Worm (Caenorhabditis elegans) whole organism, young adult: ENCODE measurements around the gene Y54G2A.37.

ENCODE experiments used
- C17E4.6 ChIP-seq: fragments of 200-800 bp; sonication (Bioruptor generic); IDR thresholded peaks from 2 replicates; pipeline ENCODE4 v1.3.6; 2022; ENCODE audit warnings: missing genetic modification reagents, missing genetic modification characterization, missing compliant biosample characterization
- F22D6.2 ChIP-seq: sonication (generic microtip); optimal IDR thresholded peaks from 2 replicates; lab custom pipeline; 2016; ENCODE audit warnings: mild to moderate bottlenecking, missing genetic modification characterization, missing compliant biosample characterization
- F57A8.1 ChIP-seq: fragments of 200-800 bp; sonication (Bioruptor generic); optimal IDR thresholded peaks from 2 replicates; lab custom pipeline; 2018; ENCODE audit warnings: mild to moderate bottlenecking, missing genetic modification characterization, moderate library complexity, missing compliant biosample characterization
- F57C9.4 ChIP-seq: sonication (generic microtip); optimal IDR thresholded peaks from 2 replicates; lab custom pipeline; 2017; ENCODE audit warnings: mild to moderate bottlenecking, missing genetic modification characterization, missing compliant biosample characterization
- K11D2.4 ChIP-seq: fragments of 200-800 bp; sonication (Bioruptor generic); IDR thresholded peaks from 2 replicates; pipeline ENCODE4 v1.3.6; 2022; ENCODE audit warnings: missing genetic modification reagents, missing genetic modification characterization, missing compliant biosample characterization
- T07F8.4 ChIP-seq: sonication (generic microtip); optimal IDR thresholded peaks from 2 replicates; lab custom pipeline; 2016; ENCODE audit warnings: mild to moderate bottlenecking, missing genetic modification characterization, moderate library complexity, missing compliant biosample characterization
- T26A5.8 ChIP-seq: sonication (generic microtip); optimal IDR thresholded peaks from 2 replicates; lab custom pipeline; 2016; ENCODE audit warnings: missing genetic modification characterization, missing compliant biosample characterization
- Y53G8AR.9 ChIP-seq: fragments of 200-800 bp; sonication (Bioruptor generic); conservative IDR thresholded peaks from 2 replicates; pipeline ENCODE4 v1.3.6; 2022; ENCODE audit warnings: missing genetic modification reagents, missing genetic modification characterization, missing compliant biosample characterization
- Y79H2A.3 ChIP-seq: fragments of 200-800 bp; sonication (Bioruptor generic); conservative IDR thresholded peaks from 2 replicates; pipeline ENCODE4 v1.3.6; 2022; ENCODE audit warnings: missing genetic modification reagents, missing genetic modification characterization, missing compliant biosample characterization
- aptf-2 ChIP-seq: fragments of 200-800 bp; sonication (Bioruptor generic); conservative IDR thresholded peaks from 2 replicates; pipeline ENCODE4 v1.3.6; 2022; ENCODE audit warnings: missing genetic modification reagents, missing genetic modification characterization, missing compliant biosample characterization
- aptf-3 ChIP-seq: fragments of 200-800 bp; sonication (Bioruptor generic); IDR thresholded peaks from 2 replicates; pipeline ENCODE4 v1.3.6; 2022; ENCODE audit warnings: missing genetic modification characterization, missing compliant biosample characterization
- atf-7 ChIP-seq: sonication (generic microtip); optimal IDR thresholded peaks from 2 replicates; lab custom pipeline; 2017; ENCODE audit warnings: mild to moderate bottlenecking, missing genetic modification characterization, missing compliant biosample characterization
- attf-3 ChIP-seq: fragments of 200-800 bp; sonication (Bioruptor generic); conservative IDR thresholded peaks from 2 replicates; pipeline ENCODE4 v1.3.6; 2022; ENCODE audit warnings: missing genetic modification reagents, missing genetic modification characterization, missing compliant biosample characterization
- ccch-3 ChIP-seq: fragments of 200-800 bp; sonication (Bioruptor generic); optimal IDR thresholded peaks from 2 replicates; lab custom pipeline; 2018; ENCODE audit warnings: mild to moderate bottlenecking, missing genetic modification characterization, missing compliant biosample characterization
- cebp-1 ChIP-seq, 2 experiments: fragments of 200-800 bp in 1 of 2; sonication (Bioruptor generic) in 1 of 2; sonication (generic microtip) in 1 of 2; IDR thresholded peaks in 1 of 2; optimal IDR thresholded peaks in 1 of 2; 2 replicates each; pipeline versions ENCODE4 v1.3.6 to Lab custom; 2017 to 2022; ENCODE audit warnings: missing compliant biosample characterization in 2 of 2, missing genetic modification characterization in 2 of 2, mild to moderate bottlenecking in 1 of 2, missing genetic modification reagents in 1 of 2, moderate library complexity in 1 of 2
- cebp-2 ChIP-seq: fragments of 200-800 bp; sonication (Bioruptor generic); IDR thresholded peaks from 2 replicates; pipeline ENCODE4 v1.3.6; 2022; ENCODE audit warnings: missing genetic modification characterization, missing compliant biosample characterization
- ceh-40 ChIP-seq: fragments of 200-800 bp; sonication (Bioruptor generic); IDR thresholded peaks from 2 replicates; pipeline ENCODE4 v1.3.6; 2022; ENCODE audit warnings: missing genetic modification characterization, missing compliant biosample characterization
- die-1 ChIP-seq: sonication (generic microtip); optimal IDR thresholded peaks from 2 replicates; lab custom pipeline; 2016; ENCODE audit warnings: missing genotype, mild to moderate bottlenecking, missing genetic modification characterization, missing compliant biosample characterization
- dpl-1 ChIP-seq: fragments of 150-350 bp; optimal IDR thresholded peaks from 2 replicates; lab custom pipeline; 2014; ENCODE audit warnings: missing biosample characterization, missing genetic modification reagents, missing genetic modification characterization
- egl-18 ChIP-seq: fragments of 200-800 bp; sonication (Bioruptor generic); IDR thresholded peaks from 2 replicates; pipeline ENCODE4 v1.3.6; 2022; ENCODE audit warnings: missing genetic modification reagents, missing genetic modification characterization, missing compliant biosample characterization
- egl-44 ChIP-seq: fragments of 200-800 bp; sonication (Bioruptor generic); IDR thresholded peaks from 2 replicates; pipeline ENCODE4 v1.3.6; 2022; ENCODE audit warnings: missing genetic modification reagents, missing genetic modification characterization, missing compliant biosample characterization
- fkh-3 ChIP-seq: sonication (generic microtip); optimal IDR thresholded peaks from 2 replicates; lab custom pipeline; 2016; ENCODE audit warnings: mild to moderate bottlenecking, missing genetic modification characterization, missing compliant biosample characterization
- gei-17 ChIP-seq: fragments of 200-800 bp; sonication (Bioruptor generic); optimal IDR thresholded peaks from 2 replicates; lab custom pipeline; 2018; ENCODE audit warnings: mild to moderate bottlenecking, missing genetic modification characterization, missing compliant biosample characterization
- hmg-20 ChIP-seq: fragments of 200-800 bp; sonication (Bioruptor generic); IDR thresholded peaks from 2 replicates; pipeline ENCODE4 v1.3.6; 2022; ENCODE audit warnings: missing genetic modification reagents, missing genetic modification characterization, missing compliant biosample characterization
- hsf-1 ChIP-seq: fragments of 200-800 bp; sonication (Bioruptor generic); IDR thresholded peaks from 2 replicates; pipeline ENCODE4 v1.3.6; 2022; ENCODE audit warnings: missing genetic modification reagents, missing genetic modification characterization, missing compliant biosample characterization
- lag-1 ChIP-seq: fragments of 200-800 bp; sonication (Bioruptor generic); IDR thresholded peaks from 2 replicates; pipeline ENCODE4 v1.3.6; 2022; ENCODE audit warnings: missing genetic modification reagents, missing genetic modification characterization, missing compliant biosample characterization
- let-526 ChIP-seq: fragments of 200-800 bp; sonication (Bioruptor generic); IDR thresholded peaks from 2 replicates; pipeline ENCODE4 v1.3.6; 2022; ENCODE audit warnings: missing genetic modification reagents, missing genetic modification characterization, missing compliant biosample characterization
- let-607 ChIP-seq, 2 experiments: fragments of 200-800 bp in 1 of 2; sonication (Bioruptor generic) in 1 of 2; sonication (generic microtip) in 1 of 2; optimal IDR thresholded peaks; 2 replicates each; lab custom pipeline; 2016 to 2018; ENCODE audit warnings: mild to moderate bottlenecking in 2 of 2, missing compliant biosample characterization in 2 of 2, missing genetic modification characterization in 2 of 2, moderate library complexity in 2 of 2, missing genotype in 1 of 2
- lin-40 ChIP-seq: sonication (generic microtip); optimal IDR thresholded peaks from 2 replicates; lab custom pipeline; 2016; ENCODE audit warnings: missing genetic modification characterization, mild to moderate bottlenecking, missing compliant biosample characterization, missing genotype, missing genetic modification reagents
- lsy-27 ChIP-seq: sonication (generic microtip); optimal IDR thresholded peaks from 2 replicates; lab custom pipeline; 2017; ENCODE audit warnings: missing genetic modification characterization, mild to moderate bottlenecking, missing compliant biosample characterization, antibody characterized with exemption, missing genotype, borderline replicate concordance; ENCODE audit not compliant: insufficient read depth
- madf-3 ChIP-seq: fragments of 200-800 bp; sonication (Bioruptor generic); IDR thresholded peaks from 2 replicates; pipeline ENCODE4 v1.3.6; 2022; ENCODE audit warnings: missing genetic modification reagents, missing genetic modification characterization, missing compliant biosample characterization
- madf-6 ChIP-seq: fragments of 200-800 bp; sonication (Bioruptor generic); IDR thresholded peaks from 2 replicates; pipeline ENCODE4 v1.3.6; 2022; ENCODE audit warnings: missing genetic modification reagents, missing genetic modification characterization, missing compliant biosample characterization
- mcd-1 ChIP-seq: fragments of 200-800 bp; sonication (Bioruptor generic); IDR thresholded peaks from 2 replicates; pipeline ENCODE4 v1.3.6; 2022; ENCODE audit warnings: missing genetic modification reagents, missing genetic modification characterization, missing compliant biosample characterization
- nhr-179 ChIP-seq: sonication (generic microtip); optimal IDR thresholded peaks from 2 replicates; lab custom pipeline; 2016; ENCODE audit warnings: mild to moderate bottlenecking, missing genetic modification characterization, missing compliant biosample characterization
- nhr-80 ChIP-seq: sonication (generic microtip); optimal IDR thresholded peaks from 2 replicates; lab custom pipeline; 2016; ENCODE audit warnings: missing genetic modification characterization, missing compliant biosample characterization
- nhr-90 ChIP-seq: sonication (generic microtip); optimal IDR thresholded peaks from 2 replicates; lab custom pipeline; 2016; ENCODE audit warnings: missing genotype, mild to moderate bottlenecking, missing genetic modification characterization, missing compliant biosample characterization
- pbrm-1 ChIP-seq: fragments of 200-800 bp; sonication (Bioruptor generic); IDR thresholded peaks from 2 replicates; pipeline ENCODE4 v1.3.6; 2022; ENCODE audit warnings: missing genetic modification reagents, missing genetic modification characterization, missing compliant biosample characterization
- pha-4 ChIP-seq: fragments of 150-350 bp; sonication (generic microtip); optimal IDR thresholded peaks from 2 replicates; lab custom pipeline; 2014; ENCODE audit warnings: missing biosample characterization, missing genetic modification reagents, missing genetic modification characterization
- rec-8 ChIP-seq, 2 experiments: sonication (generic microtip); optimal IDR thresholded peaks; 2 replicates each; lab custom pipeline; 2016; ENCODE audit warnings: mild to moderate bottlenecking in 2 of 2, missing genetic modification characterization in 2 of 2, missing genetic modification reagents in 2 of 2, missing genotype in 2 of 2, missing biosample characterization in 1 of 2, missing compliant biosample characterization in 1 of 2, moderate library complexity in 1 of 2
- repo-1 ChIP-seq: sonication (generic microtip); optimal IDR thresholded peaks from 2 replicates; lab custom pipeline; 2017; ENCODE audit warnings: mild to moderate bottlenecking, missing genetic modification characterization, missing compliant biosample characterization
- snpc-3.4 ChIP-seq: sonication (generic microtip); optimal IDR thresholded peaks from 2 replicates; lab custom pipeline; 2017; ENCODE audit warnings: missing genetic modification characterization, mild to moderate bottlenecking, missing compliant biosample characterization, antibody characterized with exemption, moderate library complexity, missing genotype, missing genetic modification reagents
- snpc-4 ChIP-seq, 5 experiments: fragments of 150-350 bp in 1 of 5; sonication (generic microtip) in 4 of 5; optimal IDR thresholded peaks; 2 replicates each; lab custom pipeline; 2014 to 2018; ENCODE audit warnings: missing genetic modification characterization in 5 of 5, missing biosample characterization in 3 of 5, antibody characterized with exemption in 2 of 5, mild to moderate bottlenecking in 2 of 5, missing compliant biosample characterization in 2 of 5, missing genotype in 2 of 5, moderate library complexity in 2 of 5, missing genetic modification reagents in 1 of 5
- tlf-1 ChIP-seq: fragments of 200-800 bp; sonication (Bioruptor generic); optimal IDR thresholded peaks from 2 replicates; lab custom pipeline; 2018; ENCODE audit warnings: mild to moderate bottlenecking, missing genetic modification characterization, missing compliant biosample characterization
- ztf-22 ChIP-seq: fragments of 200-800 bp; sonication (Bioruptor generic); optimal IDR thresholded peaks from 2 replicates; lab custom pipeline; 2018; ENCODE audit warnings: mild to moderate bottlenecking, missing genetic modification characterization, moderate library complexity, missing compliant biosample characterization
- ztf-28 ChIP-seq: fragments of 200-800 bp; sonication (Bioruptor generic); IDR thresholded peaks from 2 replicates; pipeline ENCODE4 v1.3.6; 2022; ENCODE audit warnings: missing genetic modification reagents, missing genetic modification characterization, missing compliant biosample characterization
- ztf-3 ChIP-seq: fragments of 200-800 bp; sonication (Bioruptor generic); optimal IDR thresholded peaks from 2 replicates; lab custom pipeline; 2018; ENCODE audit warnings: mild to moderate bottlenecking, missing genetic modification characterization, missing compliant biosample characterization
- ztf-6 ChIP-seq: fragments of 200-800 bp; sonication (Bioruptor generic); IDR thresholded peaks from 2 replicates; pipeline ENCODE4 v1.3.6; 2022; ENCODE audit warnings: missing genetic modification reagents, missing genetic modification characterization, missing compliant biosample characterization

The Y54G2A.37 gene

ce11 chrIV:2808154-2808553 lies 12.4 kb upstream of the Y54G2A.37 start (continued):
- TF ChIP-seq C17E4.6 (GFP tag; lab: Robert Waterston, UW) (no peak), mcd-1 (peak; percentile 52; the same call in 1 of the 2 replicates), Y53G8AR.9 (no peak), egl-44 (peak; percentile 60; the same call in 1 of the 2 replicates), T26A5.8 (no peak), pha-4 (tag; lab: Kevin White, UChicago) (no peak), atf-7 (no peak), ztf-6 (GFP tag; lab: Robert Waterston, UW) (no peak), ccch-3 (GFP tag; lab: Kevin White, UChicago) (no peak), ceh-40 (GFP tag; lab: Robert Waterston, UW) (no peak), nhr-90 (tag; lab: Kevin White, UChicago) (peak; percentile 24), aptf-2 (GFP tag; lab: Robert Waterston, UW) (no peak), hsf-1 (GFP tag; lab: Robert Waterston, UW) (no peak), gei-17 (GFP tag; lab: Kevin White, UChicago) (no peak), F22D6.2 (tag; lab: Kevin White, UChicago) (no peak), repo-1 (tag; lab: Kevin White, UChicago) (no peak), lsy-27 (tag; lab: Kevin White, UChicago) (no peak), egl-18 (GFP tag; lab: Robert Waterston, UW) (no peak), ztf-3 (GFP tag; lab: Kevin White, UChicago) (no peak), cebp-1 (GFP tag; IDR thresholded peaks at IDR 0.05; lab: Robert Waterston, UW) (no peak), cebp-1 (tag; optimal IDR thresholded peaks at IDR 0.05; lab: Kevin White, UChicago) (no peak), snpc-4 (GFP tag; optimal IDR thresholded peaks at IDR 0.05; lab: Kevin White, UChicago) (no peak), snpc-4 (tag; optimal IDR thresholded peaks at IDR 0.05; lab: Kevin White, UChicago) (peak in 1 of 4 experiments; percentile 31), rec-8 (tag; optimal IDR thresholded peaks at IDR 0.05; lab: Kevin White, UChicago) (no peak), K11D2.4 (GFP tag; lab: Robert Waterston, UW) (no peak), snpc-3.4 (no peak), fkh-3 (no peak), let-607 (tag; optimal IDR thresholded peaks at IDR 0.05; lab: Kevin White, UChicago) (peak in 1 of 2 experiments; percentile 10), madf-3 (GFP tag; lab: Robert Waterston, UW) (no peak), hmg-20 (GFP tag; lab: Robert Waterston, UW) (no peak), F57A8.1 (GFP tag; lab: Kevin White, UChicago) (no peak), nhr-80 (tag; lab: Kevin White, UChicago) (no peak), F57C9.4 (tag; lab: Kevin White, UChicago) (no peak), ztf-22 (GFP tag; lab: Kevin White, UChicago) (no peak), let-526 (GFP tag; lab: Robert Waterston, UW) (no peak), nhr-179 (no peak), die-1 (tag; lab: Kevin White, UChicago) (no peak), Y79H2A.3 (GFP tag; lab: Robert Waterston, UW) (no peak), lin-40 (no peak), aptf-3 (no peak), pbrm-1 (GFP tag; lab: Robert Waterston, UW) (0 out of 2 replicates have a peak, but pooled peaks have one; percentile 27), T07F8.4 (tag; lab: Kevin White, UChicago) (no peak), dpl-1 (GFP tag; lab: Kevin White, UChicago) (no peak), cebp-2 (GFP tag; lab: Robert Waterston, UW) (peak; percentile 33; the same call in 1 of the 2 replicates), attf-3 (GFP tag; lab: Robert Waterston, UW) (0 out of 2 replicates have a peak, but pooled peaks have one; percentile 26), tlf-1 (GFP tag; lab: Kevin White, UChicago) (no peak), lag-1 (GFP tag; lab: Robert Waterston, UW) (no peak), ztf-28 (peak; percentile 13; the same call in 1 of the 2 replicates), madf-6 (GFP tag; lab: Robert Waterston, UW) (no peak; the same call in 1 of the 2 replicates)
